Worm (Caenorhabditis elegans): ENCODE results near the gene F26F4.5.

F26F4.5 gene

DNA sequence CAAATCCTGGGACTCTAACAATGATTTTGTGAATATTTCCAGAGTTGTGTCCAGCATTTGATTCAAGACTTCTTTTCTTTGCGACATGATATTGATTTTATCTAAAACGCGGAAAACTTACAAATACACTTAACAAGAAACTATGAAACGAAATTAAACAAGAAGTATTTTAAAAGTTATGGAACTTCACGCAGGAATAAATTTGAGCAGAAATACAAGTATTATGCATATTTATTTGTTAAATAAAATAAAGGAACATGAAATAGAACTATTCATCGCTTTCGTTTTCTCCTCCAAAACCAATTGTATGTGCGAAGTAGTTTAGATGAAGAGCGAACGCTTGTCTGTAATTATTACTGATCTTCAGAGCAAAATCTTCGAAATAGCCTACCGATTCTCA, 12.7 kb upstream of the F26F4.5 start, which contains the start of gene kbp-2:
Gene kbp-2, minus strand, starts transcription at position 101 of the 400 bp plus-strand sequence.
- TF ChIP-seq F13H6.1 (tag; optimal IDR thresholded peaks at IDR 0.05) = no peak
- TF ChIP-seq sma-9 (GFP tag; optimal IDR thresholded peaks at IDR 0.05) = no peak
- TF ChIP-seq sma-9 (tag; optimal IDR thresholded peaks at IDR 0.05) = no peak
- TF ChIP-seq ztf-1 (GFP tag; conservative IDR thresholded peaks at IDR 0.05) = no peak
- TF ChIP-seq egl-27 (tag; optimal IDR thresholded peaks at IDR 0.05) = no peak
- TF ChIP-seq lsy-2 (tag; optimal IDR thresholded peaks at IDR 0.05) = no peak
- TF ChIP-seq nhr-237 (tag; optimal IDR thresholded peaks at IDR 0.05) = no peak
- no peak for TF ChIP-seq nhr-77 (tag; optimal IDR thresholded peaks at IDR 0.05)
- TF ChIP-seq elt-3 (tag; optimal IDR thresholded peaks at IDR 0.05) = no peak
- no peak for TF ChIP-seq unc-55 (GFP tag; optimal IDR thresholded peaks at IDR 0.05)
- no peak for TF ChIP-seq peb-1 (tag; optimal IDR thresholded peaks at IDR 0.05)

DNA sequence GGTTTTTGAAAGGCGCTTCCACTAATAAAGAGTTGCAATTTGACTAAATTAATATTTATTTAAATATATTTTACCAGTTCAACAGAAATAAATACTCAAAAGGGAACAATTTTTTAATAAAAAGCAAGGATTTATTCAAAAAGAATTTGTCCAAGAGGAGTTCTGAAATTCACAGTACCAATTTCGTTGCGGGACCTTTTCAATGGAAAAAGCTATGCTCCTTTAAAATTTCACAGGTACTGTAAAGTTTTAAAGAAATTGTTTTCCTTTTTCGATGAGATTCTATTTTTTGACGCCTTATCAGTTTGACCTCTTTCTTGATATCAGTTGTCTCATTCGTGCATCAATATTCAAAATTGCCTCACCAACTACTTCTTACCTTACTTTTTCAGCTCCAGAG, 9.2 kb upstream of the F26F4.5 start, which contains the start of gene tag-340:
Gene tag-340, plus strand, starts transcription at position 249 of the 400 bp plus-strand sequence.
- TF ChIP-seq ceh-82 (tag; optimal IDR thresholded peaks at IDR 0.05) = no peak
- TF ChIP-seq fos-1 (tag; optimal IDR thresholded peaks at IDR 0.05) = peak; percentile 28

DNA sequence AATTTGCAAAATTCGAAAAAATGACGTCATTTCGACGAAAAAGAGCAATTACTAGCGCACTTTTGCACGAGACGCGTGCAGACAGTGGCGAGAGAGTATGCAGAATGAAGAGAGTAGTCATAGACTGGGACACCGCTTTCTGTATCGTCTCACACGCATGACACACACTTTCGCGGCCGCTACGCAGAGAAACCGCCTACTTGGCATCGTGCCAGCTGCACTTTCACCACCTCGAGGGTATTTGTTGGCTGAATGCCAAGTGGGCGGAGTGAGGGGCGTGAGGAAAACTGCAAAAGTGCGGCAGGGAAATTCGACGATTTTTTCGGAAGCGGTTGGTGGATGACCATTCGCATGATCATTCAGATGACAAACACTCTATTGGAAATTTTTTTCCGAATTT, 8.7 kb upstream of the F26F4.5 start:
- TF ChIP-seq nhr-12 (tag; optimal IDR thresholded peaks at IDR 0.05) = peak; percentile 65
- peak; percentile 99 for TF ChIP-seq unc-55 (GFP tag; optimal IDR thresholded peaks at IDR 0.05)
- TF ChIP-seq elt-1 (tag; optimal IDR thresholded peaks at IDR 0.05) = peak; percentile 19
- 0 out of 2 replicates have a peak, but pooled peaks have one; percentile 58 for TF ChIP-seq ztf-1 (GFP tag; conservative IDR thresholded peaks at IDR 0.05)
- peak; percentile 67 for TF ChIP-seq alr-1 (tag; optimal IDR thresholded peaks at IDR 0.05)
- peak; percentile 98 for TF ChIP-seq zag-1 (tag; optimal IDR thresholded peaks at IDR 0.05)
- TF ChIP-seq skn-1 (tag; optimal IDR thresholded peaks at IDR 0.05) = peak; percentile 41
- TF ChIP-seq mbf-1 (tag; optimal IDR thresholded peaks at IDR 0.05) = no peak
- TF ChIP-seq crh-2 (tag; optimal IDR thresholded peaks at IDR 0.05) = peak; percentile 99
- TF ChIP-seq egl-27 (tag; optimal IDR thresholded peaks at IDR 0.05) = peak; percentile 98
- peak; percentile 94 to 99 for TF ChIP-seq mdl-1 (tag; optimal IDR thresholded peaks at IDR 0.05)
- TF ChIP-seq nhr-25 (tag; optimal IDR thresholded peaks at IDR 0.05) = peak; percentile 99
- peak; percentile 97 for TF ChIP-seq nhr-6 (tag; optimal IDR thresholded peaks at IDR 0.05)
- peak; percentile 99 for TF ChIP-seq nhr-21 (tag; optimal IDR thresholded peaks at IDR 0.05)
- TF ChIP-seq sma-3 (GFP tag; optimal IDR thresholded peaks at IDR 0.05) = peak; percentile 100
- peak; percentile 98 for TF ChIP-seq lin-13 (GFP tag; optimal IDR thresholded peaks at IDR 0.05)
- peak; percentile 36 for TF ChIP-seq ama-1 (optimal IDR thresholded peaks at IDR 0.05)
- no peak for TF ChIP-seq elt-3 (tag; optimal IDR thresholded peaks at IDR 0.05)
- no peak for TF ChIP-seq unc-39 (tag; optimal IDR thresholded peaks at IDR 0.05)
- peak; percentile 99 for TF ChIP-seq lin-11 (tag; optimal IDR thresholded peaks at IDR 0.05)
- TF ChIP-seq ceh-82 (tag; optimal IDR thresholded peaks at IDR 0.05) = peak; percentile 92
- peak; percentile 99 for TF ChIP-seq nhr-129 (tag; optimal IDR thresholded peaks at IDR 0.05)
- TF ChIP-seq F13H6.1 (tag; optimal IDR thresholded peaks at IDR 0.05) = peak; percentile 100
- TF ChIP-seq fos-1 (tag; optimal IDR thresholded peaks at IDR 0.05) = peak; percentile 100
- no peak for TF ChIP-seq ztf-11 (tag; optimal IDR thresholded peaks at IDR 0.05)
- TF ChIP-seq nhr-237 (tag; optimal IDR thresholded peaks at IDR 0.05) = peak; percentile 87
- TF ChIP-seq aly-2 (tag; optimal IDR thresholded peaks at IDR 0.05) = no peak
- TF ChIP-seq nhr-11 (tag; optimal IDR thresholded peaks at IDR 0.05) = no peak
- peak; percentile 95 for TF ChIP-seq unc-62 (GFP tag; optimal IDR thresholded peaks at IDR 0.05)
- no peak for TF ChIP-seq nhr-23 (tag; optimal IDR thresholded peaks at IDR 0.05)
- TF ChIP-seq lsy-2 (tag; optimal IDR thresholded peaks at IDR 0.05) = peak; percentile 94 to 97
- peak; percentile 99 for TF ChIP-seq ztf-4 (tag; optimal IDR thresholded peaks at IDR 0.05)
- peak; percentile 99 for TF ChIP-seq C34F6.9 (tag; optimal IDR thresholded peaks at IDR 0.05)
- TF ChIP-seq lin-39 (tag; optimal IDR thresholded peaks at IDR 0.05) = peak; percentile 77
- peak; percentile 89 for TF ChIP-seq snpc-4 (tag; optimal IDR thresholded peaks at IDR 0.05)
- TF ChIP-seq sem-4 (tag; optimal IDR thresholded peaks at IDR 0.05) = peak; percentile 99
- TF ChIP-seq sma-9 (GFP tag; optimal IDR thresholded peaks at IDR 0.05) = peak; percentile 99
- TF ChIP-seq sma-9 (tag; optimal IDR thresholded peaks at IDR 0.05) = no peak
- TF ChIP-seq peb-1 (tag; optimal IDR thresholded peaks at IDR 0.05) = peak; percentile 41
- peak; percentile 96 for TF ChIP-seq mab-5 (tag; optimal IDR thresholded peaks at IDR 0.05)
- TF ChIP-seq blmp-1 (tag; optimal IDR thresholded peaks at IDR 0.05; ENCODE audit: insufficient read depth) = peak; percentile 99
- TF ChIP-seq ceh-16 (tag; optimal IDR thresholded peaks at IDR 0.05) = peak; percentile 99
- peak; percentile 93 for TF ChIP-seq gmeb-1 (tag; optimal IDR thresholded peaks at IDR 0.05)
- peak; percentile 86 for TF ChIP-seq nhr-10 (tag; optimal IDR thresholded peaks at IDR 0.05)
- peak; percentile 89 for TF ChIP-seq nhr-77 (tag; optimal IDR thresholded peaks at IDR 0.05)
- peak; percentile 69 for TF ChIP-seq R02D3.7 (tag; optimal IDR thresholded peaks at IDR 0.05)
- TF ChIP-seq ZK546.5 (tag; optimal IDR thresholded peaks at IDR 0.05) = peak; percentile 88
- TF ChIP-seq dmd-4 (tag; optimal IDR thresholded peaks at IDR 0.05) = peak; percentile 68
- peak; percentile 99 for TF ChIP-seq Y55F3AM.14 (GFP tag; optimal IDR thresholded peaks at IDR 0.05)
